Worm (Caenorhabditis elegans) whole organism, L4 larva: Measurements from ENCODE around the gene F01G4.6.

ENCODE experiments used
- F10B5.3 ChIP-seq: sonication (generic microtip); optimal IDR thresholded peaks from 2 replicates; lab custom pipeline; 2016; ENCODE audit warnings: mild to moderate bottlenecking, missing genetic modification characterization, missing compliant biosample characterization
- Y105C5A.15 ChIP-seq: fragments of 200-800 bp; sonication (Bioruptor generic); IDR thresholded peaks from 2 replicates; pipeline ENCODE4 v1.3.6; 2022; ENCODE audit warnings: missing genetic modification characterization, missing compliant biosample characterization
- Y5F2A.4 ChIP-seq: fragments of 200-800 bp; sonication (Bioruptor generic); optimal IDR thresholded peaks from 2 replicates; lab custom pipeline; 2018; ENCODE audit warnings: mild to moderate bottlenecking, missing genetic modification characterization, missing compliant biosample characterization
- Y75B8A.6 ChIP-seq: fragments of 200-800 bp; sonication (Bioruptor generic); IDR thresholded peaks from 2 replicates; pipeline ENCODE4 v1.3.6; 2022; ENCODE audit warnings: missing genetic modification reagents, missing genetic modification characterization, missing compliant biosample characterization
- ZK337.2 ChIP-seq: fragments of 200-800 bp; sonication (Bioruptor generic); IDR thresholded peaks from 2 replicates; pipeline ENCODE4 v1.3.6; 2022; ENCODE audit warnings: missing genetic modification reagents, missing genetic modification characterization, missing compliant biosample characterization
- aha-1 ChIP-seq: fragments of 150-350 bp; peaks from one replicate; lab custom pipeline; 2014; ENCODE audit warnings: missing biosample characterization, missing genetic modification characterization
- attf-4 ChIP-seq: sonication (generic microtip); optimal IDR thresholded peaks from 3 replicates; lab custom pipeline; 2017; ENCODE audit warnings: missing biosample characterization, missing genetic modification characterization
- ceh-20 ChIP-seq: fragments of 200-800 bp; sonication (Bioruptor generic); IDR thresholded peaks from 2 replicates; pipeline ENCODE4 v1.3.6; 2022; ENCODE audit warnings: missing genetic modification reagents, missing genetic modification characterization, missing compliant biosample characterization
- ceh-44 ChIP-seq: fragments of 200-800 bp; sonication (Bioruptor generic); IDR thresholded peaks from 2 replicates; pipeline ENCODE4 v1.3.6; 2022; ENCODE audit warnings: missing genetic modification reagents, missing genetic modification characterization, missing compliant biosample characterization
- ceh-62 ChIP-seq: sonication (generic microtip); optimal IDR thresholded peaks from 2 replicates; lab custom pipeline; 2017; ENCODE audit warnings: missing biosample characterization, missing genetic modification characterization
- ceh-82 ChIP-seq: sonication (generic microtip); optimal IDR thresholded peaks from 2 replicates; lab custom pipeline; 2017; ENCODE audit warnings: missing biosample characterization, missing genetic modification characterization
- ctbp-1 ChIP-seq: fragments of 200-800 bp; sonication (Bioruptor generic); IDR thresholded peaks from 2 replicates; pipeline ENCODE4 v1.3.6; 2022; ENCODE audit warnings: missing genetic modification reagents, missing genetic modification characterization, missing compliant biosample characterization
- daf-19 ChIP-seq: fragments of 200-800 bp; sonication (Bioruptor generic); conservative IDR thresholded peaks from 2 replicates; pipeline ENCODE4 v1.3.6; 2022; ENCODE audit warnings: missing genetic modification characterization, missing compliant biosample characterization
- dmd-6 ChIP-seq: fragments of 200-800 bp; sonication (Bioruptor generic); IDR thresholded peaks from 2 replicates; pipeline ENCODE4 v1.3.6; 2022; ENCODE audit warnings: missing genetic modification reagents, missing genetic modification characterization, missing compliant biosample characterization
- dmd-9 ChIP-seq: fragments of 200-800 bp; sonication (Bioruptor generic); IDR thresholded peaks from 2 replicates; pipeline ENCODE4 v1.3.6; 2022; ENCODE audit warnings: missing genetic modification reagents, missing genetic modification characterization, missing compliant biosample characterization
- dpl-1 ChIP-seq: fragments of 150-350 bp; optimal IDR thresholded peaks from 2 replicates; lab custom pipeline; 2014; ENCODE audit warnings: missing biosample characterization, missing genetic modification reagents, missing genetic modification characterization
- dve-1 ChIP-seq: sonication (generic microtip); optimal IDR thresholded peaks from 2 replicates; lab custom pipeline; 2017; ENCODE audit warnings: antibody characterized with exemption, mild to moderate bottlenecking, missing genetic modification characterization, missing compliant biosample characterization; ENCODE audit not compliant: insufficient read depth
- egl-43 ChIP-seq: fragments of 200-800 bp; sonication (Bioruptor generic); IDR thresholded peaks from 2 replicates; pipeline ENCODE4 v1.3.6; 2022; ENCODE audit warnings: missing genetic modification reagents, missing genetic modification characterization, missing compliant biosample characterization
- fkh-10 ChIP-seq: fragments of 150-350 bp; optimal IDR thresholded peaks from 2 replicates; lab custom pipeline; 2014; ENCODE audit warnings: missing biosample characterization, missing genetic modification reagents, missing genetic modification characterization
- fos-1 ChIP-seq: fragments of 150-350 bp; optimal IDR thresholded peaks from 2 replicates; lab custom pipeline; 2014; ENCODE audit warnings: missing biosample characterization, missing genetic modification characterization
- gei-8 ChIP-seq: fragments of 200-800 bp; sonication (Bioruptor generic); optimal IDR thresholded peaks from 2 replicates; lab custom pipeline; 2018; ENCODE audit warnings: mild to moderate bottlenecking, missing genetic modification characterization, missing compliant biosample characterization
- hlh-11 ChIP-seq: fragments of 200-800 bp; sonication (Bioruptor generic); optimal IDR thresholded peaks from 2 replicates; lab custom pipeline; 2018; ENCODE audit warnings: mild to moderate bottlenecking, missing genetic modification characterization, missing compliant biosample characterization
- hlh-30 ChIP-seq: sonication (generic microtip); optimal IDR thresholded peaks from 2 replicates; lab custom pipeline; 2017; ENCODE audit warnings: antibody characterized with exemption, mild to moderate bottlenecking, missing genetic modification characterization, missing compliant biosample characterization; ENCODE audit not compliant: insufficient read depth
- lim-7 ChIP-seq: fragments of 200-800 bp; sonication (Bioruptor generic); IDR thresholded peaks from 2 replicates; pipeline ENCODE4 v1.3.6; 2022; ENCODE audit warnings: missing genetic modification characterization, missing compliant biosample characterization
- lin-13 ChIP-seq: fragments of 150-350 bp; optimal IDR thresholded peaks from 2 replicates; lab custom pipeline; 2014; ENCODE audit warnings: missing biosample characterization, missing genetic modification reagents, missing genetic modification characterization
- lin-15B ChIP-seq: fragments of 150-350 bp; sonication (generic microtip); optimal IDR thresholded peaks from 3 replicates; lab custom pipeline; 2014; ENCODE audit warnings: missing biosample characterization, missing genetic modification characterization
- lin-38 ChIP-seq: fragments of 200-800 bp; sonication (Bioruptor generic); IDR thresholded peaks from 2 replicates; pipeline ENCODE4 v1.3.6; 2022; ENCODE audit warnings: missing genetic modification reagents, missing genetic modification characterization, missing compliant biosample characterization
- lsy-2 ChIP-seq, 2 experiments: fragments of 150-350 bp in 1 of 2; sonication (generic microtip) in 1 of 2; optimal IDR thresholded peaks; 2 replicates each; lab custom pipeline; 2014 to 2017; ENCODE audit warnings: missing biosample characterization in 2 of 2, missing genetic modification characterization in 2 of 2
- mdl-1 ChIP-seq, 2 experiments: fragments of 150-350 bp in 1 of 2; sonication (generic microtip) in 1 of 2; optimal IDR thresholded peaks; 2 replicates each; lab custom pipeline; 2014 to 2017; ENCODE audit warnings: missing biosample characterization in 2 of 2, missing genetic modification characterization in 2 of 2
- mxl-3 ChIP-seq: fragments of 200-800 bp; sonication (Bioruptor generic); optimal IDR thresholded peaks from 2 replicates; lab custom pipeline; 2018; ENCODE audit warnings: mild to moderate bottlenecking, missing genetic modification characterization, missing compliant biosample characterization
- nhr-102 ChIP-seq: sonication (generic microtip); optimal IDR thresholded peaks from 2 replicates; lab custom pipeline; 2016; ENCODE audit warnings: mild to moderate bottlenecking, missing genetic modification characterization, moderate library complexity, missing compliant biosample characterization
- nhr-111 ChIP-seq: fragments of 200-800 bp; sonication (Bioruptor generic); optimal IDR thresholded peaks from 2 replicates; lab custom pipeline; 2018; ENCODE audit warnings: mild to moderate bottlenecking, missing genetic modification characterization, missing compliant biosample characterization
- nhr-28 ChIP-seq: fragments of 150-350 bp; optimal IDR thresholded peaks from 2 replicates; lab custom pipeline; 2014; ENCODE audit warnings: missing biosample characterization, missing genetic modification characterization
- nhr-41 ChIP-seq: fragments of 200-800 bp; sonication (Bioruptor generic); IDR thresholded peaks from 2 replicates; pipeline ENCODE4 v1.3.6; 2022; ENCODE audit warnings: missing genetic modification reagents, missing genetic modification characterization, missing compliant biosample characterization
- nhr-48 ChIP-seq: sonication (generic microtip); optimal IDR thresholded peaks from 2 replicates; lab custom pipeline; 2016; ENCODE audit warnings: mild to moderate bottlenecking, missing genetic modification characterization, missing compliant biosample characterization
- pha-4 ChIP-seq, 2 experiments: fragments of 150-350 bp in 1 of 2; fragments of 200-800 bp in 1 of 2; sonication (Bioruptor generic) in 1 of 2; IDR thresholded peaks in 1 of 2; optimal IDR thresholded peaks in 1 of 2; 2 replicates each; pipeline versions ENCODE4 v1.3.6 to Lab custom; 2014 to 2022; ENCODE audit warnings: missing genetic modification characterization in 2 of 2, missing genetic modification reagents in 2 of 2, missing biosample characterization in 1 of 2, missing compliant biosample characterization in 1 of 2
- php-3 ChIP-seq: fragments of 200-800 bp; sonication (Bioruptor generic); IDR thresholded peaks from 2 replicates; pipeline ENCODE4 v1.3.6; 2022; ENCODE audit warnings: missing genetic modification reagents, missing genetic modification characterization, missing compliant biosample characterization
- rbr-2 ChIP-seq: sonication (generic microtip); optimal IDR thresholded peaks from 2 replicates; lab custom pipeline; 2016; ENCODE audit warnings: missing genotype, missing genetic modification characterization, missing compliant biosample characterization
- saeg-2 ChIP-seq: fragments of 200-800 bp; sonication (Bioruptor generic); IDR thresholded peaks from 2 replicates; pipeline ENCODE4 v1.3.6; 2022; ENCODE audit warnings: missing genetic modification reagents, missing genetic modification characterization, missing compliant biosample characterization
- skn-1 ChIP-seq: fragments of 150-350 bp; optimal IDR thresholded peaks from 2 replicates; lab custom pipeline; 2014; ENCODE audit warnings: missing biosample characterization, missing genetic modification characterization
- snpc-1.2 ChIP-seq: fragments of 200-800 bp; sonication (Bioruptor generic); IDR thresholded peaks from 2 replicates; pipeline ENCODE4 v1.3.6; 2022; ENCODE audit warnings: missing genetic modification reagents, missing genetic modification characterization, missing compliant biosample characterization
- spr-1 ChIP-seq: sonication (generic microtip); optimal IDR thresholded peaks from 2 replicates; lab custom pipeline; 2016; ENCODE audit warnings: mild to moderate bottlenecking, missing genetic modification characterization, missing compliant biosample characterization
- spr-3 ChIP-seq: fragments of 200-800 bp; sonication (Bioruptor generic); optimal IDR thresholded peaks from 2 replicates; lab custom pipeline; 2018; ENCODE audit warnings: mild to moderate bottlenecking, missing genetic modification characterization, missing compliant biosample characterization
- unc-62 ChIP-seq, 3 experiments: fragments of 150-350 bp in 1 of 3; sonication (generic microtip); optimal IDR thresholded peaks in 2 of 3; peaks in 1 of 3; 1 replicate in 1 of 3; 2 replicates in 2 of 3; lab custom pipeline; 2014 to 2017; ENCODE audit warnings: missing biosample characterization in 3 of 3, missing genetic modification characterization in 3 of 3, missing genetic modification reagents in 3 of 3, missing genotype in 1 of 3
- vab-7 ChIP-seq: fragments of 200-800 bp; sonication (Bioruptor generic); IDR thresholded peaks from 2 replicates; pipeline ENCODE4 v1.3.6; 2022; ENCODE audit warnings: missing genetic modification reagents, missing genetic modification characterization, missing compliant biosample characterization
- zag-1 ChIP-seq: fragments of 150-350 bp; optimal IDR thresholded peaks from 2 replicates; lab custom pipeline; 2014; ENCODE audit warnings: missing biosample characterization, missing genetic modification characterization
- zip-2 ChIP-seq: fragments of 150-350 bp; optimal IDR thresholded peaks from 2 replicates; lab custom pipeline; 2014; ENCODE audit warnings: missing biosample characterization, missing genetic modification characterization
- ztf-7 ChIP-seq: fragments of 150-350 bp; optimal IDR thresholded peaks from 2 replicates; lab custom pipeline; 2014; ENCODE audit warnings: missing biosample characterization, missing genetic modification characterization

F01G4.6 gene

DNA sequence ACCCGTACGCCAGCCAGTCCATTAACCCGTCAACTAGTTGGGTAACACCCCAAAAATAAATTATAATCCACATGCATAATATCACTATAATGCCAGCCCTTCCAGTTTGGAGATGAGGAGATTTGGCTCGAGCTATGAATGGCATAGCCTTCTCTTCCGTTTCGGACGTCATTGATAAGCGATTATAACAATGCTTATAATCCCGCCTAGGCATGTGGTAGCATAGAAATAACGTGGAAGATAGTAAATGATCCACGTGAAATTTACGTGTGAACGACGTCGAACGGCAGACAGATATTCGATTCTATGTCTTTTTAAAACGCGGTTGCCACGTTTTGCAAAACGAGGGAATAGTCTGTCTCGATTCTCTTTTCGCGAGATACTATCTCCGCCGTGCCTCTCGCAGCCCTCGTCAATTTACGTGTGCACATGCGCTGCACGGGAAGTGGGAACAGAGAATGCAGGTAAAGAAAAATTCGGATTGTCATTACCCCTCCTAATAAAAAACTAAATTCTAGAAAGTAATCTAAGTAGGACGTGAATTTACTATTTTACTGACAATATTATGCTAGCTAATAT is 427 bp downstream of the F01G4.6 start:
- TF ChIP-seq lsy-2 (tag; optimal IDR thresholded peaks at IDR 0.05; lab: Kevin White, UChicago) = peak in 1 of 2 experiments; percentile 40
- TF ChIP-seq attf-4 (tag; lab: Kevin White, UChicago) = no peak
- TF ChIP-seq mdl-1 (tag; optimal IDR thresholded peaks at IDR 0.05; lab: Kevin White, UChicago) = peak in 1 of 2 experiments; percentile 50
- TF ChIP-seq spr-3 (GFP tag; lab: Kevin White, UChicago) = no peak
- TF ChIP-seq aha-1 (tag; lab: Kevin White, UChicago) = peak; percentile 8
- peak; percentile 16 for TF ChIP-seq dve-1
- no peak for TF ChIP-seq ceh-20
- TF ChIP-seq spr-1 = no peak
- no peak for TF ChIP-seq lim-7
- no peak for TF ChIP-seq skn-1 (tag; lab: Kevin White, UChicago)
- TF ChIP-seq hlh-11 (tag; lab: Kevin White, UChicago) = peak; percentile 49
- TF ChIP-seq Y105C5A.15 = no peak
- TF ChIP-seq dpl-1 (GFP tag; lab: Kevin White, UChicago) = peak; percentile 17
- TF ChIP-seq fos-1 (tag; lab: Kevin White, UChicago) = no peak
- TF ChIP-seq ztf-7 (tag; lab: Kevin White, UChicago) = no peak
- peak; percentile 49 for TF ChIP-seq hlh-30 (tag; lab: Kevin White, UChicago)
- TF ChIP-seq zip-2 (tag; lab: Kevin White, UChicago) = no peak
- no peak for TF ChIP-seq saeg-2 (GFP tag; lab: Robert Waterston, UW)
- TF ChIP-seq zag-1 (tag; lab: Kevin White, UChicago) = no peak
- TF ChIP-seq php-3 (GFP tag; lab: Robert Waterston, UW) = peak; percentile 38; the same call in 1 of the 2 replicates
- 0 out of 2 replicates have a peak, but pooled peaks have one; percentile 10 for TF ChIP-seq snpc-1.2 (GFP tag; lab: Robert Waterston, UW)
- peak; percentile 59 for TF ChIP-seq dmd-6 (GFP tag; lab: Robert Waterston, UW)
- peak; percentile 4 for TF ChIP-seq nhr-28 (tag; lab: Kevin White, UChicago)
- no peak for TF ChIP-seq ceh-44 (GFP tag; lab: Robert Waterston, UW)
- TF ChIP-seq mxl-3 (GFP tag; lab: Kevin White, UChicago) = peak; percentile 84
- no peak for TF ChIP-seq daf-19

DNA sequence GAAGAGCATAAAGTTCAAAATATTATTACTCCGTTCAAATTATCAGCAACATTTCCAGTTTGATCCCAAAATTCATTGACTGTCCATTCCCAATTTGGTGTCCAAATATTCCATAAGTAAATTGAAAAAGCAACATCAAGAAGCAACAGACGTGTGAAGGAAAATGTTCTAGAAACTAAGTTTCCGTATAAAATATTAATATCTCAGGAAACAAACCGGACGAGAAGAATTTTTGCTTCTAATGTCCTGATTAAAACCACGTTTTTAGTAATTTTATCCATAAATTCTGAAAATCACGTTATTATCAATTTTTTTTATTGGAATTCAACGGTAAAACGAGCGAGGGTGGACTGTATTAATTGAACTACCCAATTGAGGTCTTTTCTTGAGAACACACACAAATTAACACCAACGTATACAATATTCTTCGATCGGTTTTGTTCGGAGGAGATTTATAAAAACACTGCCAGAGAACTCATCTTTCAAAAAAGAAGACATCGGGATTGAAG is 2.3 kb downstream of the F01G4.6 start, which contains the start of gene pigq-1:
Gene pigq-1 (minus strand): TSS at position 286 of the 509 bp plus-strand sequence.
- TF ChIP-seq dmd-6 (GFP tag; lab: Robert Waterston, UW) (no peak), lin-38 (GFP tag; lab: Robert Waterston, UW) (peak; percentile 65), Y5F2A.4 (no peak), F10B5.3 (tag; lab: Kevin White, UChicago) (no peak), skn-1 (tag; lab: Kevin White, UChicago) (no peak), nhr-41 (GFP tag; lab: Robert Waterston, UW) (no peak), dmd-9 (GFP tag; lab: Robert Waterston, UW) (no peak), unc-62 (GFP tag; optimal IDR thresholded peaks at IDR 0.05 in 1 of 2; lab: Kevin White, UChicago) (no peak), unc-62 (tag; optimal IDR thresholded peaks at IDR 0.05; lab: Kevin White, UChicago) (no peak), gei-8 (GFP tag; lab: Kevin White, UChicago) (peak; percentile 31), ceh-44 (GFP tag; lab: Robert Waterston, UW) (no peak), lim-7 (no peak), ctbp-1 (no peak), ceh-82 (no peak), lsy-2 (tag; optimal IDR thresholded peaks at IDR 0.05; lab: Kevin White, UChicago) (peak in 1 of 2 experiments; percentile 71), nhr-102 (tag; lab: Kevin White, UChicago) (peak; percentile 77), ceh-62 (tag; lab: Kevin White, UChicago) (no peak), fkh-10 (GFP tag; lab: Kevin White, UChicago) (no peak), nhr-48 (tag; lab: Kevin White, UChicago) (peak; percentile 40), vab-7 (no peak), pha-4 (GFP tag; IDR thresholded peaks at IDR 0.05; lab: Robert Waterston, UW) (peak; percentile 59; the same call in 1 of the 2 replicates), pha-4 (tag; optimal IDR thresholded peaks at IDR 0.05; lab: Kevin White, UChicago) (no peak), egl-43 (no peak), nhr-111 (GFP tag; lab: Kevin White, UChicago) (no peak), spr-1 (peak; percentile 43), lin-13 (no peak), hlh-11 (tag; lab: Kevin White, UChicago) (no peak), rbr-2 (tag; lab: Kevin White, UChicago) (no peak), ZK337.2 (no peak), mxl-3 (GFP tag; lab: Kevin White, UChicago) (no peak), lin-15B (tag; lab: Kevin White, UChicago) (no peak), Y75B8A.6 (GFP tag; lab: Robert Waterston, UW) (no peak)
